Worm (Caenorhabditis elegans): Measurements from ENCODE around the gene C23H3.2.

DNA sequence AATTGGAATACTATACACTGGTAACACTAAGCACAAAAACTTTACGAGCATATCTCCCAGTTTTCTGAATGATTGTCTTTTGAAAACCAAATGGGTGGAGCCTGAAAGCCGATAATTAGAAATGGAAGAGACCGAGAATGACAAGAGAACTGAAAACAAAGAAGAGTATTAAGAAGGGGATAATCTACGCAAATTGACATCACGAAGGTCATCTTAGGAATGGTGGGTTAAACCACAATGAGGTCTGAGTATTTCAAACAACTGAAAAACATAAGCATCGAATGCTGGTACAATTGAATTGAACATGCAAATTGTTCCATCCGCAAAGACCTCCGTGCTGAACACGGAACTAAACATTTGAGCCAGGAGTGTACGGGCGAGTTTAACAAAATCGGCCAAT, 21.7 kb upstream of the C23H3.2 start, which contains the start of gene spp-24:
- TF ChIP-seq R02D3.7 (tag; optimal IDR thresholded peaks at IDR 0.05) (no peak), unc-62 (GFP tag; optimal IDR thresholded peaks at IDR 0.05 in 1 of 2) (no peak), unc-62 (tag; optimal IDR thresholded peaks at IDR 0.05) (no peak), dmd-9 (GFP tag; IDR thresholded peaks at IDR 0.05) (no peak), zfp-3 (GFP tag; conservative IDR thresholded peaks at IDR 0.05) (no peak), fos-1 (tag; optimal IDR thresholded peaks at IDR 0.05) (no peak), ztf-11 (tag; optimal IDR thresholded peaks at IDR 0.05) (no peak), lin-13 (GFP tag; optimal IDR thresholded peaks at IDR 0.05) (no peak), ztf-7 (tag; optimal IDR thresholded peaks at IDR 0.05) (no peak)
